Worm (Caenorhabditis elegans) whole organism, midembryonic: ENCODE results near the gene Y57A10C.10.

Experiments used
- T22C8.4 ChIP-seq: fragments of 200-800 bp; sonication (Bioruptor generic); IDR thresholded peaks from 2 replicates; pipeline ENCODE4 v1.3.6; 2022; ENCODE audit warnings: missing genetic modification characterization, missing compliant biosample characterization
- cog-1 ChIP-seq: sonication (generic microtip); optimal IDR thresholded peaks from 2 replicates; lab custom pipeline; 2016; ENCODE audit warnings: missing genetic modification characterization, missing compliant biosample characterization
- flt-1 ChIP-seq: fragments of 200-800 bp; sonication (Bioruptor generic); IDR thresholded peaks from 2 replicates; pipeline ENCODE4 v1.3.6; 2022; ENCODE audit warnings: missing genetic modification characterization, missing compliant biosample characterization
- klf-2 ChIP-seq: fragments of 200-800 bp; sonication (Bioruptor generic); conservative IDR thresholded peaks from 2 replicates; pipeline ENCODE4 v1.3.6; 2022; ENCODE audit warnings: missing genetic modification reagents, missing genetic modification characterization, missing compliant biosample characterization
- med-1 ChIP-seq: sonication (generic microtip); optimal IDR thresholded peaks from 2 replicates; lab custom pipeline; 2017; ENCODE audit warnings: missing genetic modification characterization, mild to moderate bottlenecking, missing compliant biosample characterization, antibody characterized with exemption, missing genetic modification reagents; ENCODE audit not compliant: insufficient read depth
- ref-1 ChIP-seq: fragments of 200-800 bp; sonication (Bioruptor generic); conservative IDR thresholded peaks from 2 replicates; pipeline ENCODE4 v1.3.6; 2022; ENCODE audit warnings: missing genetic modification reagents, missing genetic modification characterization, missing compliant biosample characterization
- tab-1 ChIP-seq: fragments of 200-800 bp; sonication (Bioruptor generic); IDR thresholded peaks from 2 replicates; pipeline ENCODE4 v1.3.6; 2022; ENCODE audit warnings: missing genetic modification characterization, missing compliant biosample characterization
- ztf-23 ChIP-seq: fragments of 200-800 bp; sonication (Bioruptor generic); IDR thresholded peaks from 2 replicates; pipeline ENCODE4 v1.3.6; 2022; ENCODE audit warnings: missing genetic modification reagents, missing genetic modification characterization, missing compliant biosample characterization
- ztf-29 ChIP-seq: fragments of 200-800 bp; sonication (Bioruptor generic); IDR thresholded peaks from 2 replicates; pipeline ENCODE4 v1.3.6; 2022; ENCODE audit warnings: missing genetic modification reagents, missing genetic modification characterization, missing compliant biosample characterization

Gene Y57A10C.10

ce11 chrII:12429743-12430142 lies 11.3 kb downstream of the Y57A10C.10 start, which contains the start of gene Y57A10C.8:
Gene Y57A10C.8 (minus strand): TSS chrII:12429843.
- TF ChIP-seq flt-1 (GFP tag; lab: Robert Waterston, UW): no peak
- TF ChIP-seq ref-1 (GFP tag; lab: Robert Waterston, UW): no peak
- no peak for TF ChIP-seq med-1 (GFP tag; lab: Kevin White, UChicago)
- TF ChIP-seq ztf-29: no peak
- TF ChIP-seq T22C8.4 (GFP tag; lab: Robert Waterston, UW): no peak
- TF ChIP-seq cog-1 (tag; lab: Kevin White, UChicago): no peak
- TF ChIP-seq ztf-23: no peak
- no peak for TF ChIP-seq klf-2 (GFP tag; lab: Robert Waterston, UW)
- TF ChIP-seq tab-1 (GFP tag; lab: Robert Waterston, UW): no peak

- no peak for TF ChIP-seq cog-1 (tag; lab: Kevin White, UChicago)
- no peak for TF ChIP-seq tab-1 (GFP tag; lab: Robert Waterston, UW)
- TF ChIP-seq ref-1 (GFP tag; lab: Robert Waterston, UW): no peak
- no peak for TF ChIP-seq T22C8.4 (GFP tag; lab: Robert Waterston, UW)
These were observed 15.3 kb downstream of the Y57A10C.10 start, which contains the start of gene daf-22 for ce11 chrII:12425644-12426222. Gene daf-22 (minus strand): TSS chrII:12425694.

- no peak for TF ChIP-seq flt-1 (GFP tag; lab: Robert Waterston, UW)
- no peak for TF ChIP-seq cog-1 (tag; lab: Kevin White, UChicago)
- TF ChIP-seq med-1 (GFP tag; lab: Kevin White, UChicago): no peak
- TF ChIP-seq ref-1 (GFP tag; lab: Robert Waterston, UW): no peak
- no peak for TF ChIP-seq ztf-23
- no peak for TF ChIP-seq ztf-29
- TF ChIP-seq klf-2 (GFP tag; lab: Robert Waterston, UW): no peak
- TF ChIP-seq tab-1 (GFP tag; lab: Robert Waterston, UW): no peak
- no peak for TF ChIP-seq T22C8.4 (GFP tag; lab: Robert Waterston, UW)
These were observed 20.6 kb downstream of the Y57A10C.10 start, which contains the start of gene sre-26 for ce11 chrII:12420486-12420885. Gene sre-26 (minus strand): TSS chrII:12420586.

- TF ChIP-seq med-1 (GFP tag; lab: Kevin White, UChicago) (no peak), ref-1 (GFP tag; lab: Robert Waterston, UW) (no peak), cog-1 (tag; lab: Kevin White, UChicago) (no peak), flt-1 (GFP tag; lab: Robert Waterston, UW) (no peak), T22C8.4 (GFP tag; lab: Robert Waterston, UW) (no peak), klf-2 (GFP tag; lab: Robert Waterston, UW) (no peak), ztf-23 (no peak), tab-1 (GFP tag; lab: Robert Waterston, UW) (no peak), ztf-29 (no peak)
These were observed 23.1 kb downstream of the Y57A10C.10 start for ce11 chrII:12417996-12418395.

- TF ChIP-seq klf-2 (GFP tag; lab: Robert Waterston, UW): no peak
These were observed 23.6 kb downstream of the Y57A10C.10 start, which contains the start of gene sre-27 for ce11 chrII:12417514-12417913. Gene sre-27 (minus strand): TSS chrII:12417614.

- TF ChIP-seq cog-1 (tag; lab: Kevin White, UChicago): no peak
- TF ChIP-seq T22C8.4 (GFP tag; lab: Robert Waterston, UW): no peak
- no peak for TF ChIP-seq ztf-23
- no peak for TF ChIP-seq tab-1 (GFP tag; lab: Robert Waterston, UW)
- TF ChIP-seq ztf-29: no peak
- TF ChIP-seq klf-2 (GFP tag; lab: Robert Waterston, UW): no peak
These were observed 26.3 kb downstream of the Y57A10C.10 start, which contains the start of gene Y57A10C.11 for ce11 chrII:12414805-12415204. Gene Y57A10C.11 (minus strand): TSS chrII:12414905.

ce11 chrII:12412417-12412816 lies 28.6 kb downstream of the Y57A10C.10 start, which contains the start of gene Y57A10C.1:
Gene Y57A10C.1 (minus strand): TSS chrII:12412517.
- TF ChIP-seq med-1 (GFP tag; lab: Kevin White, UChicago) (no peak), ztf-23 (no peak), ref-1 (GFP tag; lab: Robert Waterston, UW) (no peak), cog-1 (tag; lab: Kevin White, UChicago) (no peak), tab-1 (GFP tag; lab: Robert Waterston, UW) (no peak), klf-2 (GFP tag; lab: Robert Waterston, UW) (no peak), ztf-29 (no peak), T22C8.4 (GFP tag; lab: Robert Waterston, UW) (no peak), flt-1 (GFP tag; lab: Robert Waterston, UW) (no peak)

ce11 chrII:12410107-12410506 lies 31.0 kb downstream of the Y57A10C.10 start, which contains the start of gene F57G9.3:
Gene F57G9.3 (minus strand): TSS chrII:12410207.
- no peak for TF ChIP-seq cog-1 (tag; lab: Kevin White, UChicago)
- TF ChIP-seq klf-2 (GFP tag; lab: Robert Waterston, UW): no peak
- TF ChIP-seq ztf-23: no peak
- TF ChIP-seq tab-1 (GFP tag; lab: Robert Waterston, UW): no peak
- no peak for TF ChIP-seq med-1 (GFP tag; lab: Kevin White, UChicago)
- TF ChIP-seq flt-1 (GFP tag; lab: Robert Waterston, UW): no peak

ce11 chrII:12408717-12409116 lies 32.3 kb downstream of the Y57A10C.10 start, which contains the start of gene sre-31:
Gene sre-31 (minus strand): TSS chrII:12408817.
- TF ChIP-seq med-1 (GFP tag; lab: Kevin White, UChicago) (no peak), T22C8.4 (GFP tag; lab: Robert Waterston, UW) (no peak), flt-1 (GFP tag; lab: Robert Waterston, UW) (no peak), ref-1 (GFP tag; lab: Robert Waterston, UW) (no peak), klf-2 (GFP tag; lab: Robert Waterston, UW) (no peak), ztf-29 (no peak), cog-1 (tag; lab: Kevin White, UChicago) (no peak), tab-1 (GFP tag; lab: Robert Waterston, UW) (no peak), ztf-23 (no peak)
